Worm (Caenorhabditis elegans) whole organism, L4 larva: Measurements from ENCODE around the gene tbc-18.
A peak's percentile ranks its signal among the peaks of the same experiment; 100 is the strongest.

Source experiments
- F44E2.7 ChIP-seq: fragments of 200-800 bp; sonication (Bioruptor generic); IDR thresholded peaks from 2 replicates; pipeline ENCODE4 v2.1.2; 2022; ENCODE audit warnings: missing genetic modification characterization, missing compliant biosample characterization
- F49E8.2 ChIP-seq: sonication (generic microtip); optimal IDR thresholded peaks from 2 replicates; lab custom pipeline; 2016; ENCODE audit warnings: missing compliant biosample characterization, mild to moderate bottlenecking, missing genetic modification characterization, borderline replicate concordance
- R02D3.7 ChIP-seq: fragments of 150-350 bp; sonication (generic microtip); optimal IDR thresholded peaks from 3 replicates; lab custom pipeline; 2014; ENCODE audit warnings: missing biosample characterization, missing genetic modification characterization
- T26A8.4 ChIP-seq: fragments of 200-800 bp; sonication (Bioruptor generic); IDR thresholded peaks from 2 replicates; pipeline ENCODE4 v1.3.6; 2022; ENCODE audit warnings: missing genetic modification characterization, missing compliant biosample characterization
- Y105C5A.15 ChIP-seq: fragments of 200-800 bp; sonication (Bioruptor generic); IDR thresholded peaks from 2 replicates; pipeline ENCODE4 v1.3.6; 2022; ENCODE audit warnings: missing genetic modification characterization, missing compliant biosample characterization
- Y48G9A.11 ChIP-seq: fragments of 200-800 bp; sonication (Bioruptor generic); IDR thresholded peaks from 2 replicates; pipeline ENCODE4 v1.3.6; 2022; ENCODE audit warnings: missing genetic modification reagents, missing genetic modification characterization, missing compliant biosample characterization
- Y5F2A.4 ChIP-seq: fragments of 200-800 bp; sonication (Bioruptor generic); optimal IDR thresholded peaks from 2 replicates; lab custom pipeline; 2018; ENCODE audit warnings: mild to moderate bottlenecking, missing genetic modification characterization, missing compliant biosample characterization
- Y75B8A.6 ChIP-seq: fragments of 200-800 bp; sonication (Bioruptor generic); IDR thresholded peaks from 2 replicates; pipeline ENCODE4 v1.3.6; 2022; ENCODE audit warnings: missing genetic modification reagents, missing genetic modification characterization, missing compliant biosample characterization
- arid-1 ChIP-seq: fragments of 200-800 bp; sonication (Bioruptor generic); conservative IDR thresholded peaks from 2 replicates; pipeline ENCODE4 v1.3.6; 2022; ENCODE audit warnings: missing genetic modification reagents, missing genetic modification characterization, missing compliant biosample characterization
- ceh-62 ChIP-seq: sonication (generic microtip); optimal IDR thresholded peaks from 2 replicates; lab custom pipeline; 2017; ENCODE audit warnings: missing biosample characterization, missing genetic modification characterization
- ceh-82 ChIP-seq: sonication (generic microtip); optimal IDR thresholded peaks from 2 replicates; lab custom pipeline; 2017; ENCODE audit warnings: missing biosample characterization, missing genetic modification characterization
- ctbp-1 ChIP-seq: fragments of 200-800 bp; sonication (Bioruptor generic); IDR thresholded peaks from 2 replicates; pipeline ENCODE4 v1.3.6; 2022; ENCODE audit warnings: missing genetic modification reagents, missing genetic modification characterization, missing compliant biosample characterization
- daf-12 ChIP-seq: fragments of 150-350 bp; optimal IDR thresholded peaks from 2 replicates; lab custom pipeline; 2014; ENCODE audit warnings: missing biosample characterization, missing genetic modification reagents, missing genetic modification characterization
- daf-16 ChIP-seq, 3 experiments: sonication (generic microtip); optimal IDR thresholded peaks; 2 replicates each; lab custom pipeline; 2016 to 2017; ENCODE audit warnings: missing genetic modification characterization in 3 of 3, missing genetic modification reagents in 3 of 3, mild to moderate bottlenecking in 2 of 3, missing compliant biosample characterization in 2 of 3, missing biosample characterization in 1 of 3, moderate library complexity in 1 of 3
- daf-8 ChIP-seq: fragments of 200-800 bp; sonication (Bioruptor generic); IDR thresholded peaks from 2 replicates; pipeline ENCODE4 v1.3.6; 2022; ENCODE audit warnings: missing genetic modification characterization, missing compliant biosample characterization
- dmd-9 ChIP-seq: fragments of 200-800 bp; sonication (Bioruptor generic); IDR thresholded peaks from 2 replicates; pipeline ENCODE4 v1.3.6; 2022; ENCODE audit warnings: missing genetic modification reagents, missing genetic modification characterization, missing compliant biosample characterization
- duxl-1 ChIP-seq: sonication (generic microtip); optimal IDR thresholded peaks from 2 replicates; lab custom pipeline; 2016; ENCODE audit warnings: mild to moderate bottlenecking, missing genetic modification characterization, moderate library complexity, missing compliant biosample characterization; ENCODE audit not compliant: poor library complexity
- dve-1 ChIP-seq: sonication (generic microtip); optimal IDR thresholded peaks from 2 replicates; lab custom pipeline; 2017; ENCODE audit warnings: antibody characterized with exemption, mild to moderate bottlenecking, missing genetic modification characterization, missing compliant biosample characterization; ENCODE audit not compliant: insufficient read depth
- gei-8 ChIP-seq: fragments of 200-800 bp; sonication (Bioruptor generic); optimal IDR thresholded peaks from 2 replicates; lab custom pipeline; 2018; ENCODE audit warnings: mild to moderate bottlenecking, missing genetic modification characterization, missing compliant biosample characterization
- hlh-11 ChIP-seq: fragments of 200-800 bp; sonication (Bioruptor generic); optimal IDR thresholded peaks from 2 replicates; lab custom pipeline; 2018; ENCODE audit warnings: mild to moderate bottlenecking, missing genetic modification characterization, missing compliant biosample characterization
- hmg-1.1 ChIP-seq: fragments of 200-800 bp; sonication (Bioruptor generic); IDR thresholded peaks from 2 replicates; pipeline ENCODE4 v1.3.6; 2022; ENCODE audit warnings: missing genetic modification reagents, missing genetic modification characterization, missing compliant biosample characterization
- lim-7 ChIP-seq: fragments of 200-800 bp; sonication (Bioruptor generic); IDR thresholded peaks from 2 replicates; pipeline ENCODE4 v1.3.6; 2022; ENCODE audit warnings: missing genetic modification characterization, missing compliant biosample characterization
- lin-15B ChIP-seq: fragments of 150-350 bp; sonication (generic microtip); optimal IDR thresholded peaks from 3 replicates; lab custom pipeline; 2014; ENCODE audit warnings: missing biosample characterization, missing genetic modification characterization
- madf-5 ChIP-seq, 2 experiments: fragments of 200-800 bp; sonication (Bioruptor generic); IDR thresholded peaks; 2 replicates each; pipeline ENCODE4 v1.3.6; 2022; ENCODE audit warnings: missing compliant biosample characterization in 2 of 2, missing genetic modification characterization in 2 of 2
- madf-9 ChIP-seq: fragments of 200-800 bp; sonication (Bioruptor generic); conservative IDR thresholded peaks from 2 replicates; pipeline ENCODE4 v1.3.6; 2022; ENCODE audit warnings: missing genetic modification reagents, missing genetic modification characterization, missing compliant biosample characterization
- mep-1 ChIP-seq: fragments of 150-350 bp; sonication (generic microtip); optimal IDR thresholded peaks from 3 replicates; lab custom pipeline; 2014; ENCODE audit warnings: missing biosample characterization, missing genetic modification characterization
- mxl-3 ChIP-seq: fragments of 200-800 bp; sonication (Bioruptor generic); optimal IDR thresholded peaks from 2 replicates; lab custom pipeline; 2018; ENCODE audit warnings: mild to moderate bottlenecking, missing genetic modification characterization, missing compliant biosample characterization
- nhr-10 ChIP-seq: fragments of 150-350 bp; optimal IDR thresholded peaks from 2 replicates; lab custom pipeline; 2014; ENCODE audit warnings: missing biosample characterization, missing genetic modification characterization
- nhr-237 ChIP-seq: sonication (generic microtip); optimal IDR thresholded peaks from 2 replicates; lab custom pipeline; 2017; ENCODE audit warnings: missing biosample characterization, missing genetic modification characterization
- nhr-28 ChIP-seq: fragments of 150-350 bp; optimal IDR thresholded peaks from 2 replicates; lab custom pipeline; 2014; ENCODE audit warnings: missing biosample characterization, missing genetic modification characterization
- nhr-48 ChIP-seq: sonication (generic microtip); optimal IDR thresholded peaks from 2 replicates; lab custom pipeline; 2016; ENCODE audit warnings: mild to moderate bottlenecking, missing genetic modification characterization, missing compliant biosample characterization
- nhr-6 ChIP-seq: fragments of 150-350 bp; optimal IDR thresholded peaks from 2 replicates; lab custom pipeline; 2014; ENCODE audit warnings: missing biosample characterization, missing genetic modification characterization
- pqm-1 ChIP-seq: sonication (generic microtip); optimal IDR thresholded peaks from 2 replicates; lab custom pipeline; 2017; ENCODE audit warnings: missing biosample characterization, missing genetic modification characterization
- saeg-2 ChIP-seq: fragments of 200-800 bp; sonication (Bioruptor generic); IDR thresholded peaks from 2 replicates; pipeline ENCODE4 v1.3.6; 2022; ENCODE audit warnings: missing genetic modification reagents, missing genetic modification characterization, missing compliant biosample characterization
- sdz-12 ChIP-seq: fragments of 200-800 bp; sonication (Bioruptor generic); optimal IDR thresholded peaks from 2 replicates; lab custom pipeline; 2018; ENCODE audit warnings: mild to moderate bottlenecking, missing genetic modification characterization, missing compliant biosample characterization
- skn-1 ChIP-seq: fragments of 150-350 bp; optimal IDR thresholded peaks from 2 replicates; lab custom pipeline; 2014; ENCODE audit warnings: missing biosample characterization, missing genetic modification characterization
- tra-1 ChIP-seq: fragments of 200-800 bp; sonication (Bioruptor generic); IDR thresholded peaks from 2 replicates; pipeline ENCODE4 v1.3.6; 2022; ENCODE audit warnings: missing genetic modification reagents, missing genetic modification characterization, missing compliant biosample characterization
- unc-62 ChIP-seq, 3 experiments: fragments of 150-350 bp in 1 of 3; sonication (generic microtip); optimal IDR thresholded peaks in 2 of 3; peaks in 1 of 3; 1 replicate in 1 of 3; 2 replicates in 2 of 3; lab custom pipeline; 2014 to 2017; ENCODE audit warnings: missing biosample characterization in 3 of 3, missing genetic modification characterization in 3 of 3, missing genetic modification reagents in 3 of 3, missing genotype in 1 of 3
- zag-1 ChIP-seq: fragments of 150-350 bp; optimal IDR thresholded peaks from 2 replicates; lab custom pipeline; 2014; ENCODE audit warnings: missing biosample characterization, missing genetic modification characterization
- zfp-3 ChIP-seq: fragments of 200-800 bp; sonication (Bioruptor generic); conservative IDR thresholded peaks from 2 replicates; pipeline ENCODE4 v1.3.6; 2022; ENCODE audit warnings: missing genetic modification reagents, missing genetic modification characterization, missing compliant biosample characterization
- zip-11 ChIP-seq: fragments of 200-800 bp; sonication (Bioruptor generic); IDR thresholded peaks from 2 replicates; pipeline ENCODE4 v1.3.6; 2022; ENCODE audit warnings: missing genetic modification characterization, missing compliant biosample characterization
- zip-2 ChIP-seq: fragments of 150-350 bp; optimal IDR thresholded peaks from 2 replicates; lab custom pipeline; 2014; ENCODE audit warnings: missing biosample characterization, missing genetic modification characterization

Gene tbc-18

ce11 chrX:8391505-8391904 lies 13.1 kb downstream of the tbc-18 start:
- TF ChIP-seq lim-7 (GFP tag; lab: Robert Waterston, UW) (no peak), unc-62 (GFP tag; optimal IDR thresholded peaks at IDR 0.05 in 1 of 2; lab: Kevin White, UChicago) (peak in 1 of 2 experiments; percentile 67), unc-62 (tag; optimal IDR thresholded peaks at IDR 0.05; lab: Kevin White, UChicago) (no peak)

ce11 chrX:8392539-8392996 lies 14.2 kb downstream of the tbc-18 start, which contains the start of gene wrk-1:
Gene wrk-1 (minus strand): TSS chrX:8392589.
- peak; percentile 43 for TF ChIP-seq dve-1 (tag; lab: Kevin White, UChicago)
- TF ChIP-seq nhr-10 (tag; lab: Kevin White, UChicago), result no peak
- no peak for TF ChIP-seq daf-16 (GFP tag; optimal IDR thresholded peaks at IDR 0.05; lab: Kevin White, UChicago)
- TF ChIP-seq daf-16 (tag; optimal IDR thresholded peaks at IDR 0.05; lab: Kevin White, UChicago), result peak; percentile 35
- TF ChIP-seq unc-62 (GFP tag; optimal IDR thresholded peaks at IDR 0.05 in 1 of 2; lab: Kevin White, UChicago), result peak in 1 of 2 experiments; percentile 93
- no peak for TF ChIP-seq unc-62 (tag; optimal IDR thresholded peaks at IDR 0.05; lab: Kevin White, UChicago)
- TF ChIP-seq ceh-82, result no peak
- peak; percentile 43 for TF ChIP-seq pqm-1 (tag; lab: Kevin White, UChicago)
- no peak for TF ChIP-seq duxl-1 (tag; lab: Kevin White, UChicago)
- no peak for TF ChIP-seq F44E2.7
- TF ChIP-seq hlh-11 (tag; lab: Kevin White, UChicago), result peak; percentile 27

DNA sequence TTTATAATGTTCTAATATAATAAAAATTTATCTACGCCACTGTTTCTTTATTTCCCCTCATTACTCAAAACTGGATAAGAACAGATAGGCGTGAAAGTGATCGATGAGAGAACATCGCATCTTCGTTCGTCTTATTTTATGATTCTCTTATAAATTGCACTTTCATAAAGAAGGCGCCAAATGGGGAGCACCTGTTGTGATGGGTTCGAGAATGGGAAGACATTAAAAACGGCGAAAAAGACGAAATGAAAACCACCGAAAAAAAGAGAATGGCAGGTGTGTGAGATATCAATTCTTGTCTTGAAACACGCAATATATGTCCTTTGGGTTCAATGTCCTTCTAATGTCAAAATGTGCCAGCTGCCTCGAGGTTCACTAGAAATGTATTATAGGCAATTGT lies 15.9 kb downstream of the tbc-18 start:
- no peak for TF ChIP-seq dmd-9 (GFP tag; lab: Robert Waterston, UW)
- TF ChIP-seq nhr-237 (tag; lab: Kevin White, UChicago), result no peak
- TF ChIP-seq zip-2 (tag; lab: Kevin White, UChicago), result no peak
- TF ChIP-seq R02D3.7 (tag; lab: Kevin White, UChicago), result no peak
- TF ChIP-seq lin-15B, result no peak
- no peak for TF ChIP-seq mxl-3 (GFP tag; lab: Kevin White, UChicago)

- TF ChIP-seq madf-5 (GFP tag; IDR thresholded peaks at IDR 0.05; lab: Robert Waterston, UW) (peak in 1 of 2 experiments; percentile 92; a peak in 3 of 4 replicates), madf-9 (GFP tag; lab: Robert Waterston, UW) (peak; percentile 94), T26A8.4 (GFP tag; lab: Robert Waterston, UW) (peak; percentile 95), ceh-82 (no peak), zfp-3 (GFP tag; lab: Robert Waterston, UW) (peak; percentile 89), nhr-48 (tag; lab: Kevin White, UChicago) (peak; percentile 88), Y5F2A.4 (GFP tag; lab: Kevin White, UChicago) (peak; percentile 80), Y105C5A.15 (peak; percentile 88), sdz-12 (peak; percentile 90), nhr-6 (tag; lab: Kevin White, UChicago) (peak; percentile 81), F49E8.2 (tag; lab: Kevin White, UChicago) (peak; percentile 79), gei-8 (peak; percentile 93), daf-12 (tag; lab: Kevin White, UChicago) (no peak), pqm-1 (tag; lab: Kevin White, UChicago) (peak; percentile 10), tra-1 (GFP tag; lab: Robert Waterston, UW) (peak; percentile 98), zag-1 (tag; lab: Kevin White, UChicago) (peak; percentile 24), Y75B8A.6 (peak; percentile 97), daf-8 (GFP tag; lab: Robert Waterston, UW) (no peak), ceh-62 (tag; lab: Kevin White, UChicago) (no peak), mep-1 (tag; lab: Kevin White, UChicago) (peak; percentile 95), skn-1 (tag; lab: Kevin White, UChicago) (no peak), saeg-2 (peak; percentile 85), hmg-1.1 (GFP tag; lab: Robert Waterston, UW) (peak; percentile 99), arid-1 (GFP tag; lab: Robert Waterston, UW) (peak; percentile 95), dve-1 (tag; lab: Kevin White, UChicago) (peak; percentile 89), zip-11 (GFP tag; lab: Robert Waterston, UW) (peak; percentile 85; the same call in 1 of the 2 replicates), nhr-28 (tag; lab: Kevin White, UChicago) (peak; percentile 79), ctbp-1 (GFP tag; lab: Robert Waterston, UW) (peak; percentile 98), R02D3.7 (tag; lab: Kevin White, UChicago) (no peak), Y48G9A.11 (GFP tag; lab: Robert Waterston, UW) (peak; percentile 90)
These were observed 26.1 kb downstream of the tbc-18 start for ce11 chrX:8404308-8405085.
